Fruit fly (Drosophila melanogaster) whole organism, embryonic: Measurements from ENCODE around the gene Pxd.

ENCODE experiments used
- Atf-2 ChIP-seq: fragments of 200-800 bp; sonication (Bioruptor generic); optimal IDR thresholded peaks from 2 replicates; lab custom pipeline; 2016; ENCODE audit warnings: missing biosample characterization, missing genetic modification characterization
- CG3995 ChIP-seq: fragments of 200-800 bp; sonication (Bioruptor generic); optimal IDR thresholded peaks from 3 replicates; lab custom pipeline; 2016; ENCODE audit warnings: missing biosample characterization, missing genetic modification characterization
- Hr78 ChIP-seq, 2 experiments: fragments of 200-800 bp in 1 of 2; fragments of >200 bp in 1 of 2; sonication (Bioruptor generic) in 1 of 2; optimal IDR thresholded peaks; 2 replicates each; lab custom pipeline; 2017 to 2019; ENCODE audit warnings: missing biosample characterization in 2 of 2, missing genetic modification characterization in 2 of 2, mild to moderate bottlenecking in 1 of 2, moderate library complexity in 1 of 2
- bigmax ChIP-seq: fragments of 200-800 bp; sonication (Bioruptor generic); optimal IDR thresholded peaks from 2 replicates; lab custom pipeline; 2018; ENCODE audit warnings: missing biosample characterization, mild to moderate bottlenecking, missing genetic modification characterization
- eve ChIP-seq, 2 experiments: fragments of >200 bp; optimal IDR thresholded peaks; 2 replicates each; lab custom pipeline; 2017; ENCODE audit warnings: missing biosample characterization in 2 of 2, missing genetic modification characterization in 2 of 2
- insv ChIP-seq, 2 experiments: fragments of 200-800 bp; sonication (Bioruptor generic); optimal IDR thresholded peaks; 3 replicates each; lab custom pipeline; 2016 to 2018; ENCODE audit warnings: missing biosample characterization in 2 of 2, missing genetic modification characterization in 2 of 2
- knrl ChIP-seq: fragments of 200-800 bp; sonication (Bioruptor generic); IDR thresholded peaks from 3 replicates; pipeline ENCODE4 v1.3.6; 2022; ENCODE audit warnings: missing biosample characterization, missing genetic modification characterization; ENCODE audit not compliant: partially characterized antibody
- lmd ChIP-seq: fragments of 200-800 bp; sonication (Bioruptor generic); IDR thresholded peaks from 2 replicates; pipeline ENCODE4 v1.3.6; 2022; ENCODE audit warnings: missing biosample characterization, missing genetic modification characterization

- TF ChIP-seq Atf-2 (GFP tag; lab: Kevin White, UChicago): peak; percentile 90
- peak; percentile 39 to 65 for TF ChIP-seq insv (GFP tag; optimal IDR thresholded peaks at IDR 0.05; lab: Kevin White, UChicago)
- TF ChIP-seq bigmax: peak; percentile 46
- TF ChIP-seq eve (GFP tag; optimal IDR thresholded peaks at IDR 0.05; lab: Kevin White, UChicago): peak in 1 of 2 experiments; percentile 83
- TF ChIP-seq knrl (GFP tag; lab: Robert Waterston, UW): no peak
- TF ChIP-seq Hr78 (GFP tag; optimal IDR thresholded peaks at IDR 0.05; lab: Kevin White, UChicago): peak in 1 of 2 experiments; percentile 70
- TF ChIP-seq lmd: peak; percentile 97
- TF ChIP-seq CG3995 (GFP tag; lab: Kevin White, UChicago): peak; percentile 82
These were observed 27.9 kb upstream of the Pxd start for dm6 chr3R:16986181-16987074.
